Fruit fly (Drosophila melanogaster): ENCODE results near the gene CG11162.

dm6 chrX:13634254-13634999, 42.3 kb upstream of the CG11162 start:
- no peak for TF ChIP-seq Mnt (GFP tag; optimal IDR thresholded peaks at IDR 0.05)
- no peak for TF ChIP-seq CG1620 (GFP tag; optimal IDR thresholded peaks at IDR 0.05)
- no peak for TF ChIP-seq toe (GFP tag; optimal IDR thresholded peaks at IDR 0.05)
- peak; percentile 5 for TF ChIP-seq cic (GFP tag; optimal IDR thresholded peaks at IDR 0.05)
- peak; percentile 81 for TF ChIP-seq bab1 (GFP tag; optimal IDR thresholded peaks at IDR 0.05)
- peak; percentile 4 for TF ChIP-seq kay (GFP tag; ENCODE audit: borderline replicate concordance)
- peak; percentile 58 for TF ChIP-seq CG7101 (tag; optimal IDR thresholded peaks at IDR 0.05)
- no peak for TF ChIP-seq CG12768 (GFP tag; optimal IDR thresholded peaks at IDR 0.05)
- peak; percentile 15 for TF ChIP-seq pad (GFP tag; optimal IDR thresholded peaks at IDR 0.05)
- TF ChIP-seq ovo (GFP tag; optimal IDR thresholded peaks at IDR 0.05), result peak; percentile 33
- no peak for TF ChIP-seq Crg-1 (GFP tag; optimal IDR thresholded peaks at IDR 0.05)
- TF ChIP-seq tj (GFP tag; optimal IDR thresholded peaks at IDR 0.05), result peak; percentile 53

Data from whole organism, adult.